Worm (Caenorhabditis elegans) whole organism, early embryonic: Measurements from ENCODE around the gene dpy-17.

Experiments used
- B0310.2 ChIP-seq: sonication (generic microtip); optimal IDR thresholded peaks from 2 replicates; lab custom pipeline; 2016; ENCODE audit warnings: mild to moderate bottlenecking, missing genetic modification characterization, missing compliant biosample characterization
- hmbx-1 ChIP-seq: sonication (generic microtip); optimal IDR thresholded peaks from 2 replicates; lab custom pipeline; 2016; ENCODE audit warnings: mild to moderate bottlenecking, missing genetic modification characterization, missing compliant biosample characterization
- tbx-11 ChIP-seq: fragments of 200-800 bp; sonication (Bioruptor generic); IDR thresholded peaks from 2 replicates; pipeline ENCODE4 v1.3.6; 2022; ENCODE audit warnings: missing genetic modification characterization, missing compliant biosample characterization
- tra-4 ChIP-seq: sonication (generic microtip); optimal IDR thresholded peaks from 2 replicates; lab custom pipeline; 2017; ENCODE audit warnings: missing genetic modification characterization, missing compliant biosample characterization

ce11 chrIII:5061798-5062197, 45.3 kb upstream of the dpy-17 start, which contains the start of gene C45G9.10:
- TF ChIP-seq tbx-11 (GFP tag; lab: Robert Waterston, UW) (no peak), B0310.2 (no peak), hmbx-1 (no peak), tra-4 (tag; lab: Kevin White, UChicago) (no peak)
